Worm (Caenorhabditis elegans): ENCODE results near the gene H39E23.2.
"Not testable (repeated sequence)": the region's sequence is repeated elsewhere in the genome, so short reads cannot be mapped to it uniquely, and the experiment has no call there.

The H39E23.2 gene

ce11 chrV:14137766-14138165, 27.6 kb downstream of the H39E23.2 start, which contains the start of gene AH10.4:
Gene AH10.4, minus strand, starts transcription at chrV:14137866.
- not testable (repeated sequence) for TF ChIP-seq dmd-4 (tag; optimal IDR thresholded peaks at IDR 0.05); sma-9 (GFP tag; optimal IDR thresholded peaks at IDR 0.05); sma-9 (tag; optimal IDR thresholded peaks at IDR 0.05); nhr-21 (tag; optimal IDR thresholded peaks at IDR 0.05)

DNA sequence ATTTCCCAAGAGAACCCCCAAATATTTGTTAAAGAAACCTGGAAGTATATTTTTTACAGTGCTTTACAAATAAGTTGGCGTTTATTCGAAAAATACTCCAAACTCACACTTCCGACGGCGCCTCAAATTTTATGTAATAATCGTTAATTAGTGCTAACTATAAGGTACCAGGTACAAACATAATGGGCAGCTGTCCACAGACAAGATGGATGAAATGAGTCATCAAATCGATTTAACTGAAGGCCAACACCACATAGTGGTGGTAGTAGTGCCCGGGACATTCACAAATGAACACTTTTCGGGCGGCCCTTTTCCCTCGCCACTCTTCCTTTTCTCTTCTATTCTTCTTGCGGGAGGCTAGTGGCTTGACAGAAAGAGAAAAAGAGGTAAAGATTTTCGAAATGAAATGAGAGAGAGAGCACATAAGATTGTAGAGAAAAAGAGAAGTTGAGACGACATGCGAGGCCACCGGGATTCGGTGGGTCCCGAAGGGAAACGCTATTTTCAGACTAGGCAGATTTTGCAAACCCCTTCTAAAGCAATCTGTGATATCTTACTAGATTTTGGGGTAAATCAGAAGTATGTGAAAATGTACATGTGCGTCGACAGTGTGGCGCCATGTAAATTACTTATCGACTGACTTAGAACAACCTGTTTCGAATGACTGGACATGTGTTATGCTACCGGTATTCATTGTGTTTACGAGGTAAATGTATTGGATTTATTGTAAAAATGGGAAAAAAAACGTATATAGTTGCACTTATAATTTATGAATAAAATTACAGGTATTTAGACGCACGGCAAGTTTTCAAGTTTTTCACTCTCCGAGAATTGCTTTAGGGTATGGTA, 29.3 kb downstream of the H39E23.2 start:
- TF ChIP-seq peb-1 (tag; optimal IDR thresholded peaks at IDR 0.05) (no peak), ceh-16 (tag; optimal IDR thresholded peaks at IDR 0.05) (no peak), nhr-237 (tag; optimal IDR thresholded peaks at IDR 0.05) (no peak), C34F6.9 (tag; optimal IDR thresholded peaks at IDR 0.05) (peak; percentile 46), mbf-1 (tag; optimal IDR thresholded peaks at IDR 0.05) (no peak), unc-62 (GFP tag; optimal IDR thresholded peaks at IDR 0.05) (no peak), elt-1 (tag; optimal IDR thresholded peaks at IDR 0.05) (no peak), aly-2 (tag; optimal IDR thresholded peaks at IDR 0.05) (no peak), snpc-4 (tag; optimal IDR thresholded peaks at IDR 0.05) (no peak), nhr-129 (tag; optimal IDR thresholded peaks at IDR 0.05) (peak; percentile 53), sma-3 (GFP tag; optimal IDR thresholded peaks at IDR 0.05) (peak; percentile 34), sem-4 (tag; optimal IDR thresholded peaks at IDR 0.05) (no peak), lsy-2 (tag; optimal IDR thresholded peaks at IDR 0.05) (peak in 1 of 2 experiments; percentile 16), ceh-82 (tag; optimal IDR thresholded peaks at IDR 0.05) (no peak), sma-9 (GFP tag; optimal IDR thresholded peaks at IDR 0.05) (peak; percentile 11), sma-9 (tag; optimal IDR thresholded peaks at IDR 0.05) (no peak), nhr-77 (tag; optimal IDR thresholded peaks at IDR 0.05) (no peak), fos-1 (tag; optimal IDR thresholded peaks at IDR 0.05) (peak; percentile 36), F13H6.1 (tag; optimal IDR thresholded peaks at IDR 0.05) (no peak), nhr-11 (tag; optimal IDR thresholded peaks at IDR 0.05) (no peak), nhr-25 (tag; optimal IDR thresholded peaks at IDR 0.05) (peak; percentile 10), blmp-1 (tag; optimal IDR thresholded peaks at IDR 0.05; ENCODE audit: insufficient read depth) (peak; percentile 19), nhr-10 (tag; optimal IDR thresholded peaks at IDR 0.05) (no peak), dmd-4 (tag; optimal IDR thresholded peaks at IDR 0.05) (no peak)

- TF ChIP-seq F13H6.1 (tag; optimal IDR thresholded peaks at IDR 0.05) (no peak), sma-9 (GFP tag; optimal IDR thresholded peaks at IDR 0.05) (peak; percentile 47), sma-9 (tag; optimal IDR thresholded peaks at IDR 0.05) (no peak), sem-4 (tag; optimal IDR thresholded peaks at IDR 0.05) (peak; percentile 58), lsy-2 (tag; optimal IDR thresholded peaks at IDR 0.05) (peak in 1 of 2 experiments; percentile 21)
Measured at ce11 chrV:14140733-14141132, 30.6 kb downstream of the H39E23.2 start.

DNA sequence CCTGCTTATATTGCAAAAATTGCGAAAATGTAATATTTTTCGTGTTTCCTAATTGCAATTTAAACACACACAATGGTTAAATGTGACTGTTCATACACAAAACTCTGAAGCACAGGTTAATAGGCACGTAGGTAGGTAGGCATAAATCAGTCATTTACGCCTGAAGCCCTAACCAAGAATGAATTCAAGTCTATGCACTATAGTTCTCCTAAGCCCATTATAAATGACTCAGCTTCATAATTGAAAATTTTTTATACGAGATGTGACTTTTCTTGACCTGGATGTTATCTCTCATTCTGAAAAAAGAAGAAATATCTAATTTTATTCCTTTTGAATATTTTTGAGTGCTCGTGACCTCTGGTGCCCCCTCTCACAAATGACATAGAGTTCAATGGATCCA, 31.7 kb downstream of the H39E23.2 start:
- no peak for TF ChIP-seq unc-55 (GFP tag; optimal IDR thresholded peaks at IDR 0.05)
- TF ChIP-seq nhr-23 (tag; optimal IDR thresholded peaks at IDR 0.05), result no peak
- TF ChIP-seq snpc-4 (tag; optimal IDR thresholded peaks at IDR 0.05), result no peak
- TF ChIP-seq egl-27 (tag; optimal IDR thresholded peaks at IDR 0.05), result no peak
- no peak for TF ChIP-seq nhr-6 (tag; optimal IDR thresholded peaks at IDR 0.05)
- no peak for TF ChIP-seq lin-11 (tag; optimal IDR thresholded peaks at IDR 0.05)
- no peak for TF ChIP-seq ztf-11 (tag; optimal IDR thresholded peaks at IDR 0.05)
- no peak for TF ChIP-seq ceh-16 (tag; optimal IDR thresholded peaks at IDR 0.05)
- TF ChIP-seq lsy-2 (tag; optimal IDR thresholded peaks at IDR 0.05), result no peak
- TF ChIP-seq peb-1 (tag; optimal IDR thresholded peaks at IDR 0.05), result no peak
- TF ChIP-seq ZK546.5 (tag; optimal IDR thresholded peaks at IDR 0.05), result no peak
- no peak for TF ChIP-seq Y55F3AM.14 (GFP tag; optimal IDR thresholded peaks at IDR 0.05)
- TF ChIP-seq blmp-1 (tag; optimal IDR thresholded peaks at IDR 0.05; ENCODE audit: insufficient read depth), result no peak
- no peak for TF ChIP-seq nhr-11 (tag; optimal IDR thresholded peaks at IDR 0.05)
- no peak for TF ChIP-seq ztf-4 (tag; optimal IDR thresholded peaks at IDR 0.05)
- no peak for TF ChIP-seq nhr-12 (tag; optimal IDR thresholded peaks at IDR 0.05)
- no peak for TF ChIP-seq F13H6.1 (tag; optimal IDR thresholded peaks at IDR 0.05)

All from whole organism, L2 larva.